Fruit fly (Drosophila melanogaster) whole organism, adult: Measurements from ENCODE around the gene CG17202.

ENCODE experiments used
- CG11617 ChIP-seq: fragments of 200-800 bp; sonication (Bioruptor generic); optimal IDR thresholded peaks from 2 replicates; lab custom pipeline; 2017; ENCODE audit warnings: mild to moderate bottlenecking, missing biosample characterization, missing genetic modification reagents, missing genetic modification characterization
- CG12768 ChIP-seq: fragments of 200-800 bp; sonication (Bioruptor generic); optimal IDR thresholded peaks from 2 replicates; lab custom pipeline; 2017; ENCODE audit warnings: missing biosample characterization, missing genetic modification characterization, mild to moderate bottlenecking, moderate library complexity, missing genetic modification reagents
- CG14711 ChIP-seq: fragments of 200-800 bp; sonication (Bioruptor generic); optimal IDR thresholded peaks from 2 replicates; lab custom pipeline; 2018; ENCODE audit warnings: missing biosample characterization, mild to moderate bottlenecking, missing genetic modification characterization, moderate library complexity
- CG1620 ChIP-seq: fragments of 200-800 bp; sonication (Bioruptor generic); optimal IDR thresholded peaks from 2 replicates; lab custom pipeline; 2016; ENCODE audit warnings: missing biosample characterization, missing genetic modification characterization
- CG33017 ChIP-seq: fragments of 200-800 bp; sonication (Bioruptor generic); optimal IDR thresholded peaks from 2 replicates; lab custom pipeline; 2018; ENCODE audit warnings: missing biosample characterization, mild to moderate bottlenecking, missing genetic modification characterization, moderate library complexity
- CG5204 ChIP-seq: fragments of 200-800 bp; sonication (Bioruptor generic); optimal IDR thresholded peaks from 2 replicates; lab custom pipeline; 2016; ENCODE audit warnings: missing biosample characterization, missing genetic modification characterization
- CG7045 ChIP-seq: fragments of 200-800 bp; sonication (Bioruptor generic); optimal IDR thresholded peaks from 2 replicates; lab custom pipeline; 2017; ENCODE audit warnings: missing biosample characterization, mild to moderate bottlenecking, missing genetic modification characterization
- CG7101 ChIP-seq: fragments of 200-800 bp; sonication (Bioruptor generic); optimal IDR thresholded peaks from 2 replicates; lab custom pipeline; 2018; ENCODE audit warnings: missing biosample characterization, mild to moderate bottlenecking, missing genetic modification characterization, moderate library complexity
- Clk ChIP-seq: fragments of 200-800 bp; sonication (Bioruptor generic); optimal IDR thresholded peaks from 2 replicates; lab custom pipeline; 2017; ENCODE audit warnings: missing biosample characterization, missing genetic modification characterization
- Crg-1 ChIP-seq: fragments of 200-800 bp; sonication (Bioruptor generic); optimal IDR thresholded peaks from 2 replicates; lab custom pipeline; 2016; ENCODE audit warnings: missing biosample characterization, missing genetic modification characterization
- Hr96 ChIP-seq: fragments of 200-800 bp; sonication (Bioruptor generic); optimal IDR thresholded peaks from 2 replicates; lab custom pipeline; 2016; ENCODE audit warnings: missing biosample characterization, missing genetic modification characterization
- Mnt ChIP-seq: fragments of 200-800 bp; sonication (Bioruptor generic); optimal IDR thresholded peaks from 2 replicates; lab custom pipeline; 2016; ENCODE audit warnings: missing biosample characterization, mild to moderate bottlenecking, missing genetic modification characterization
- bab1 ChIP-seq: fragments of 200-800 bp; sonication (Bioruptor generic); optimal IDR thresholded peaks from 3 replicates; lab custom pipeline; 2019; ENCODE audit warnings: missing biosample characterization, mild to moderate bottlenecking, missing genetic modification characterization, moderate library complexity
- cic ChIP-seq: fragments of 200-800 bp; sonication (Bioruptor generic); optimal IDR thresholded peaks from 2 replicates; lab custom pipeline; 2017; ENCODE audit warnings: missing biosample characterization, mild to moderate bottlenecking, missing genetic modification characterization, moderate library complexity
- cnc ChIP-seq, 2 experiments: fragments of >200 bp; optimal IDR thresholded peaks; 2 replicates each; lab custom pipeline; 2017
- kay ChIP-seq: fragments of 200-800 bp; sonication (Bioruptor generic); peaks from one replicate; lab custom pipeline; 2016; ENCODE audit warnings: missing biosample characterization, missing genetic modification characterization, borderline replicate concordance
- ovo ChIP-seq: fragments of 200-800 bp; sonication (Bioruptor generic); optimal IDR thresholded peaks from 2 replicates; lab custom pipeline; 2016; ENCODE audit warnings: missing biosample characterization, missing genetic modification characterization
- pad ChIP-seq: fragments of 200-800 bp; sonication (Bioruptor generic); optimal IDR thresholded peaks from 3 replicates; lab custom pipeline; 2017; ENCODE audit warnings: missing biosample characterization, missing genetic modification characterization, mild to moderate bottlenecking, moderate library complexity, missing genetic modification reagents
- tj ChIP-seq: fragments of 200-800 bp; sonication (Bioruptor generic); optimal IDR thresholded peaks from 3 replicates; lab custom pipeline; 2017; ENCODE audit warnings: missing biosample characterization, mild to moderate bottlenecking, missing genetic modification characterization, moderate library complexity
- toe ChIP-seq: fragments of 200-800 bp; sonication (Bioruptor generic); optimal IDR thresholded peaks from 2 replicates; lab custom pipeline; 2016; ENCODE audit warnings: missing biosample characterization, missing genetic modification characterization

The CG17202 gene

DNA sequence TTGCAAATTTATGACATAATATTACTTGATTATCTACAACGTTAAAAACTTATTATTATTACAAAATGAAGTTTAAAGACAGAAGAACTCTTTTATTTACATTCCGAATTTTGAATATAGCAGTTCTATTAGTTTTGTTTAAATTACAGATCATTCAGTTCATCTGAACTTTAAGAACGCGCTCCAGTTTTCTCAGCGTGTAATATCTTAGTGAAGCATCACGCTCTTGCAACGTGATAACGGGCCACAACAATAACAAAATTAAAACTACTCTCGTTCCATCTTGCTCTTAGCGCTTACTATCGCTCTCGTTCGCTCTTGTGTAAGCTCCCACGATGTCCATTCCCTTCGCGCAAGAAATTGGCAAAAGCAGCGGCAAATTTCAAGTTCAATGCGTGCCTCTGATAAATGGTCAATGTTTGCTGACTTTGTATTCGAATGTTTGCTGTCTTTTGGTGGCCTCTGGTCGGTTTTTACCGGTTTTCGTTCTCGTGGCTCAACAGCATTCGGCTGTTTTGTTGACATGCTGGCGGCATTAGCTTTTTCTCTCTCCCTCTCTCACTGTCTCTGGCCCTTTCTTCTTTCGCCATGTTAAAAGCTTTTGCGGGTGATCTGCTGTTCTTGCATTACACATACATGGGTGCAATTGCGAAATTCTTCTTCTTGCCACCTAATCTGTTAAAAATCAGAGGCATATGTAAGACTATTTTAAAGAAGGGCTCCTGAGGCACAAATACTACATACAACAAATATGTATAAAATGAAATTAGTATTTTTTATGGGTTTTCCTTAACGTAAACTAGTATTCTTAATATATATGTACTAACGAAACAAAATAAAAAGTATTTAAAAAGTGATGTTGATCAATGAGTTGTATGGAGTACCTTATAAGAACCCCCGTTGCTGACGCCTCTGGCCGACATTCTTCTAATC is 20.3 kb downstream of the CG17202 start:
- TF ChIP-seq cnc (optimal IDR thresholded peaks at IDR 0.05; lab: Kevin White, UChicago) = no peak
- peak; percentile 78 for TF ChIP-seq CG7045 (GFP tag; lab: Kevin White, UChicago)
- peak; percentile 51 for TF ChIP-seq pad (GFP tag; lab: Kevin White, UChicago)
- TF ChIP-seq Mnt (GFP tag; lab: Kevin White, UChicago) = peak; percentile 47
- no peak for TF ChIP-seq CG5204 (GFP tag; lab: Kevin White, UChicago)
- peak; percentile 81 for TF ChIP-seq CG14711 (tag; lab: Kevin White, UChicago)
- peak; percentile 48 for TF ChIP-seq CG1620
- TF ChIP-seq CG12768 (GFP tag; lab: Kevin White, UChicago) = no peak
- no peak for TF ChIP-seq Clk
- TF ChIP-seq Crg-1 (GFP tag; lab: Kevin White, UChicago) = no peak
- peak; percentile 85 for TF ChIP-seq CG7101 (tag; lab: Kevin White, UChicago)
- peak; percentile 37 for TF ChIP-seq toe (GFP tag; lab: Kevin White, UChicago)
- TF ChIP-seq ovo = peak; percentile 59
- peak; percentile 65 for TF ChIP-seq Hr96 (GFP tag; lab: Kevin White, UChicago)
- TF ChIP-seq CG33017 (tag; lab: Kevin White, UChicago) = peak; percentile 82
- TF ChIP-seq CG11617 (GFP tag; lab: Kevin White, UChicago) = peak; percentile 71
- TF ChIP-seq bab1 (GFP tag; lab: Kevin White, UChicago) = peak; percentile 85
- no peak for TF ChIP-seq cic (GFP tag; lab: Kevin White, UChicago)
- TF ChIP-seq tj (GFP tag; lab: Kevin White, UChicago) = peak; percentile 83
- TF ChIP-seq kay (GFP tag; lab: Kevin White, UChicago) = peak; percentile 77

DNA sequence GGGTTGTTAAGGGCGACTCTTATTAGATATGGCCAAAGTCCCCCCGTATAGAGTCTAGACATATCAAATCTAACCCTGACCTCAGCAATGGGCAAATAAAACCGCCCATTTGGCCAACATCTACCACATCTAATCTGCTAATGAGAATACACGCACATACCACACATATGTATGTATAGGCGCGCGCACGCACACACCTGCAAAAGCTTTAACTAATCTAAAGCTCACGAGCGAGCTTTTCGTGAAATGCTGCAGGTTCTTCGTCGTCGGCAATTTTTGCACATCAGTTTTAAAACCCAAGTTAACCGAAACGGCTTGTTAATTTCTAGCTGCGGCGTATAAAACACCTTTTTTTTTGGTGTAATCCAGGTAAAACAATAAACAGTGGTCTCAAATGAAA is 21.2 kb downstream of the CG17202 start:
- peak; percentile 74 for TF ChIP-seq tj (GFP tag; lab: Kevin White, UChicago)
- TF ChIP-seq CG1620 = no peak

DNA sequence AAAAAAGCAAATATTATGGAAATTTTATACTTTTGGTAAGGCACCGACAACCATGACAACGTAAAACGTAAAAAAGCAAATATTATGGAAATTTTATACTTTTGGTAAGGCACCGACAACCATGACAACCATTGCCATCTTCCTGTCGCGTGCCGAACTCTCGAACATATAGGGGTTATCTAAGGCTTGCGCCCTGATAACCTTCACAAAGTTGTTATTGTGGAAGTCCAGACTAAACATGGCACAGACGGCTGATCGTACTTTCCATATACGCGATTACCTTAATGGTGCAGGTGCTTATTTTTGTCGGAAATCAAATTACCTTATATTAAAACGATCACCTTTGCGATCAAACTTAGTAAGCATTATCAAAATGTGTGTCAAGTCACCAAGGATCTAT is 22.9 kb downstream of the CG17202 start:
- TF ChIP-seq CG1620 = no peak
- TF ChIP-seq CG7045 (GFP tag; lab: Kevin White, UChicago) = no peak
- no peak for TF ChIP-seq cic (GFP tag; lab: Kevin White, UChicago)

DNA sequence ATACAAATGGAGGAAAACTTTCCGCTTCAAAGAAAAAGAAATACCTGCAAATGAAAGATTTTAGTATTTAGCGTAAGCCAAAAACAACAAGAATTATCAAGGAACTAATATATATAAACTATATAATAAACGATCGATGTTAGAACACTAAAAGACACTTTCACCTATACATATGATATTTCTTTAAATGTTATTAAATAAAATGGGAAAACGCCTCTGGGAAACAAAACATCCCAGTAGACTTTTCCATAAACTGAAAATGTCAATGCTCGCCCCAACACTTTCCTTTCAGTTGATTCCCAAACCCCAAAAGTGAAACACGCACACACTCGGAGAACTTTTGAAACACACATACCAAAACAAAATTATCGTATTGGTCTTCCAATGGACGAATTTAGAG is 24.8 kb downstream of the CG17202 start, which contains the start of gene vrs:
Gene vrs, plus strand, starts transcription at position 301 of the 400 bp plus-strand sequence.
- TF ChIP-seq CG5204 (GFP tag; lab: Kevin White, UChicago) = no peak
- no peak for TF ChIP-seq ovo
- no peak for TF ChIP-seq cnc (optimal IDR thresholded peaks at IDR 0.05; lab: Kevin White, UChicago)
- no peak for TF ChIP-seq CG7101 (tag; lab: Kevin White, UChicago)
- no peak for TF ChIP-seq CG12768 (GFP tag; lab: Kevin White, UChicago)
- TF ChIP-seq CG33017 (tag; lab: Kevin White, UChicago) = no peak
- no peak for TF ChIP-seq cic (GFP tag; lab: Kevin White, UChicago)
- TF ChIP-seq Mnt (GFP tag; lab: Kevin White, UChicago) = no peak
- TF ChIP-seq Hr96 (GFP tag; lab: Kevin White, UChicago) = no peak
- no peak for TF ChIP-seq bab1 (GFP tag; lab: Kevin White, UChicago)
- TF ChIP-seq pad (GFP tag; lab: Kevin White, UChicago) = no peak
- TF ChIP-seq Clk = no peak
- TF ChIP-seq toe (GFP tag; lab: Kevin White, UChicago) = no peak
- no peak for TF ChIP-seq CG11617 (GFP tag; lab: Kevin White, UChicago)
- no peak for TF ChIP-seq Crg-1 (GFP tag; lab: Kevin White, UChicago)
- no peak for TF ChIP-seq CG14711 (tag; lab: Kevin White, UChicago)
- no peak for TF ChIP-seq kay (GFP tag; lab: Kevin White, UChicago)
- no peak for TF ChIP-seq tj (GFP tag; lab: Kevin White, UChicago)

DNA sequence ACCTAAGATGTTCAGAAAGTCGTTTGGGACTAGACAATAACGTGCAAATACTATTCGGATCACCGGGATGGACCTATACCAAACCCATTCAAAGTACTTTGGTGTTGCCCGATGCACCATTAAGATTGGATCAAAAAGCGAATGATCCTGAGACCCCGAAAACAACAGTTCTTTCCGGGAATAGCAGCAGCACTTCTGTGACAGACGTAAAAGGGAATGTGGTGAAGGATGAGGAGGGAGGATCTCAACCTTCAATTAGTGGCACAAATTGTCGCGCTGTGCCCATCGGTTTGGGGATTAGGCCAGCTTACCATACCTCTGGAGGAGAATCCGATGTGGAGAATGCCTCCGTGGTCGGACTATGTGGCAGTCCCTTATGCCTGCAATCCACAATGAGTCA is 25.8 kb downstream of the CG17202 start:
- TF ChIP-seq CG5204 (GFP tag; lab: Kevin White, UChicago) (no peak), CG14711 (tag; lab: Kevin White, UChicago) (no peak), pad (GFP tag; lab: Kevin White, UChicago) (no peak), ovo (no peak), Hr96 (GFP tag; lab: Kevin White, UChicago) (no peak), cic (GFP tag; lab: Kevin White, UChicago) (no peak), CG11617 (GFP tag; lab: Kevin White, UChicago) (no peak), tj (GFP tag; lab: Kevin White, UChicago) (no peak)

DNA sequence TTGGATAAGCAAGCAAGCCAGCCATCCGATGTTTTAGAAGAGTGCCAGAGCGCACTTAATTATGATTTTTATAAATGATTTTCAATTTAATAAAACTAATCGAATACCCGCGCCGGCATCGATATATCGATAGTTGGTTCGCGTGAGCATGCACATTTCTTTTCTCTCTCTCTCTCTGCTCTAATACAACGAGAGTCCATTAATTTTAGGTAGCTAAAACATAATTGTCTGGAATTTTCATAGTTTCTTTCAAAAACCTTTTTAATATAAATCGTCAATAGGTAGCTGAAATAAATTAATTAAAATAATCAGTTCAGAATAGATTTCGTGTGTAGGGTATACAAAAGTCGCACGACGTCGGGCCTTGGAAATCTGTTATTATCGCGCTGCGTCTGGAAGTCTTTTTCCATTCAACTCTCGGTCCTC is 26.3 kb downstream of the CG17202 start, which contains the start of gene CG18549:
Gene CG18549, plus strand, starts transcription at position 408 of the 426 bp plus-strand sequence.
- TF ChIP-seq kay (GFP tag; lab: Kevin White, UChicago) (peak; percentile 99), Hr96 (GFP tag; lab: Kevin White, UChicago) (peak; percentile 99), CG1620 (peak; percentile 97), toe (GFP tag; lab: Kevin White, UChicago) (no peak), cnc (optimal IDR thresholded peaks at IDR 0.05; lab: Kevin White, UChicago) (peak in 1 of 2 experiments; percentile 15), Crg-1 (GFP tag; lab: Kevin White, UChicago) (peak; percentile 98), ovo (peak; percentile 58), CG7101 (tag; lab: Kevin White, UChicago) (peak; percentile 100), tj (GFP tag; lab: Kevin White, UChicago) (peak; percentile 83), CG12768 (GFP tag; lab: Kevin White, UChicago) (peak; percentile 99), Clk (peak; percentile 94), bab1 (GFP tag; lab: Kevin White, UChicago) (peak; percentile 100), CG14711 (tag; lab: Kevin White, UChicago) (peak; percentile 99), CG7045 (GFP tag; lab: Kevin White, UChicago) (peak; percentile 97), CG5204 (GFP tag; lab: Kevin White, UChicago) (peak; percentile 97), Mnt (GFP tag; lab: Kevin White, UChicago) (peak; percentile 95), pad (GFP tag; lab: Kevin White, UChicago) (peak; percentile 89), CG11617 (GFP tag; lab: Kevin White, UChicago) (peak; percentile 96), cic (GFP tag; lab: Kevin White, UChicago) (peak; percentile 98), CG33017 (tag; lab: Kevin White, UChicago) (peak; percentile 100)
